Worm (Caenorhabditis elegans) whole organism, mixed stage, embryonic: Measurements from ENCODE around the gene cest-10.

Source experiments
- M03D4.4 ChIP-seq: sonication (generic microtip); optimal IDR thresholded peaks from 2 replicates; lab custom pipeline; 2017; ENCODE audit warnings: mild to moderate bottlenecking, missing genetic modification characterization, missing compliant biosample characterization
- blmp-1 ChIP-seq: fragments of 150-350 bp; optimal IDR thresholded peaks from 2 replicates; lab custom pipeline; 2014; ENCODE audit warnings: missing biosample characterization, missing genetic modification characterization
- ceh-39 ChIP-seq: fragments of 150-350 bp; optimal IDR thresholded peaks from 2 replicates; lab custom pipeline; 2014; ENCODE audit warnings: missing biosample characterization, missing genetic modification characterization
- ceh-43 ChIP-seq: fragments of 200-800 bp; sonication (Bioruptor generic); optimal IDR thresholded peaks from 2 replicates; lab custom pipeline; 2018; ENCODE audit warnings: mild to moderate bottlenecking, missing genetic modification characterization, moderate library complexity, missing compliant biosample characterization
- ceh-83 ChIP-seq: fragments of 200-800 bp; sonication (Bioruptor generic); optimal IDR thresholded peaks from 2 replicates; lab custom pipeline; 2018; ENCODE audit warnings: mild to moderate bottlenecking, missing genetic modification characterization, missing compliant biosample characterization
- ces-1 ChIP-seq: fragments of 150-350 bp; optimal IDR thresholded peaks from 2 replicates; lab custom pipeline; 2014; ENCODE audit warnings: missing biosample characterization, missing genetic modification reagents, missing genetic modification characterization
- cnd-1 ChIP-seq: fragments of 200-800 bp; sonication (Bioruptor generic); optimal IDR thresholded peaks from 2 replicates; lab custom pipeline; 2018; ENCODE audit warnings: mild to moderate bottlenecking, missing genetic modification characterization, missing compliant biosample characterization
- elt-3 ChIP-seq: fragments of 150-350 bp; optimal IDR thresholded peaks from 2 replicates; lab custom pipeline; 2014; ENCODE audit warnings: missing biosample characterization, missing genetic modification characterization
- ham-2 ChIP-seq: fragments of 200-800 bp; sonication (Bioruptor generic); optimal IDR thresholded peaks from 2 replicates; lab custom pipeline; 2018; ENCODE audit warnings: mild to moderate bottlenecking, missing genetic modification characterization, missing compliant biosample characterization
- hlh-1 ChIP-seq: fragments of 150-350 bp; optimal IDR thresholded peaks from 2 replicates; lab custom pipeline; 2014; ENCODE audit warnings: missing biosample characterization, missing genetic modification reagents, missing genetic modification characterization
- lin-13 ChIP-seq: fragments of 150-350 bp; optimal IDR thresholded peaks from 2 replicates; lab custom pipeline; 2014; ENCODE audit warnings: missing biosample characterization, missing genetic modification characterization
- lin-32 ChIP-seq: fragments of 200-800 bp; sonication (Bioruptor generic); optimal IDR thresholded peaks from 2 replicates; lab custom pipeline; 2018; ENCODE audit warnings: mild to moderate bottlenecking, missing genetic modification characterization, missing compliant biosample characterization
- mab-5 ChIP-seq: fragments of 150-350 bp; optimal IDR thresholded peaks from 2 replicates; lab custom pipeline; 2014; ENCODE audit warnings: missing biosample characterization, missing genetic modification characterization
- mep-1 ChIP-seq: fragments of 150-350 bp; optimal IDR thresholded peaks from 2 replicates; lab custom pipeline; 2017; ENCODE audit warnings: missing biosample characterization, missing genetic modification reagents, missing genetic modification characterization, inconsistent platforms
- mls-2 ChIP-seq: sonication (generic microtip); optimal IDR thresholded peaks from 2 replicates; lab custom pipeline; 2016; ENCODE audit warnings: mild to moderate bottlenecking, missing genetic modification characterization, moderate library complexity, missing compliant biosample characterization
- nhr-12 ChIP-seq: fragments of 150-350 bp; optimal IDR thresholded peaks from 2 replicates; lab custom pipeline; 2014; ENCODE audit warnings: missing biosample characterization, missing genetic modification characterization
- nhr-2 ChIP-seq: fragments of 150-350 bp; optimal IDR thresholded peaks from 2 replicates; lab custom pipeline; 2014; ENCODE audit warnings: missing biosample characterization, missing genetic modification characterization
- nhr-28 ChIP-seq: fragments of 150-350 bp; optimal IDR thresholded peaks from 2 replicates; lab custom pipeline; 2014; ENCODE audit warnings: missing biosample characterization, missing genetic modification characterization
- nhr-76 ChIP-seq: sonication (generic microtip); optimal IDR thresholded peaks from 2 replicates; lab custom pipeline; 2017; ENCODE audit warnings: missing biosample characterization, missing genetic modification characterization
- pha-4 ChIP-seq: fragments of 150-350 bp; optimal IDR thresholded peaks from 2 replicates; lab custom pipeline; 2018; ENCODE audit warnings: missing biosample characterization, missing genetic modification reagents, missing genetic modification characterization
- sem-2 ChIP-seq: fragments of 200-800 bp; sonication (Bioruptor generic); optimal IDR thresholded peaks from 2 replicates; lab custom pipeline; 2018; ENCODE audit warnings: mild to moderate bottlenecking, missing genetic modification characterization, missing compliant biosample characterization
- snpc-4 ChIP-seq: fragments of 150-350 bp; optimal IDR thresholded peaks from 2 replicates; lab custom pipeline; 2014; ENCODE audit warnings: missing biosample characterization, missing genetic modification characterization
- sptf-1 ChIP-seq: sonication (generic microtip); optimal IDR thresholded peaks from 2 replicates; lab custom pipeline; 2017; ENCODE audit warnings: mild to moderate bottlenecking, missing genetic modification characterization, moderate library complexity, missing compliant biosample characterization
- unc-39 ChIP-seq: fragments of 150-350 bp; optimal IDR thresholded peaks from 2 replicates; lab custom pipeline; 2014; ENCODE audit warnings: missing biosample characterization, missing genetic modification characterization
- unc-62 ChIP-seq: fragments of 150-350 bp; optimal IDR thresholded peaks from 2 replicates; lab custom pipeline; 2014; ENCODE audit warnings: missing biosample characterization, missing genetic modification reagents, missing genetic modification characterization
- zip-8 ChIP-seq: fragments of 150-350 bp; optimal IDR thresholded peaks from 2 replicates; lab custom pipeline; 2014; ENCODE audit warnings: missing biosample characterization, missing genetic modification characterization
- ztf-11 ChIP-seq: fragments of 150-350 bp; optimal IDR thresholded peaks from 2 replicates; lab custom pipeline; 2014; ENCODE audit warnings: missing biosample characterization, missing genetic modification characterization

cest-10 gene

ce11 chrIV:7180304-7180703, at the start of gene cest-10:
Gene cest-10, plus strand, starts transcription at chrIV:7180557.
- TF ChIP-seq ceh-83 (GFP tag; lab: Kevin White, UChicago) = no peak
- TF ChIP-seq sem-2 (GFP tag; lab: Kevin White, UChicago) = no peak
- no peak for TF ChIP-seq unc-39 (tag; lab: Kevin White, UChicago)
- TF ChIP-seq ceh-43 = no peak
- no peak for TF ChIP-seq unc-62 (GFP tag; lab: Kevin White, UChicago)
- no peak for TF ChIP-seq cnd-1 (tag; lab: Kevin White, UChicago)
- no peak for TF ChIP-seq M03D4.4 (tag; lab: Kevin White, UChicago)

DNA sequence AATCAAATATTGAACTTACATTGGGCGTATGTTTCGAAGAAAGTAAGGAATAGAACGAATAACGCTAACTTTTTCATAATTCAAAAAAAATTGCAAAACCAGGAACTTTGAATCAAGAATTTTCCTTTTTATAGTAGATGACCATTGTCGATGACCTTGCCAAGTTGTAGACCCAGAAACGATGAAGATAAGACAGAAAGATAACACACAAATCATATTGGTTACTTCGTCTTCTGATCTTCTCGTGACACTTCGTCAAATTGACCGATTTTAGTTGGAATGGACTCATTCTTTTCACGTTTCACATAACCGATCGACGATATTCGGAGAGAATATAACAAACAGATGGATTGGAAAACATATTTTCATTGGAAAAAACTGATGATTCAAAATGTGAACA, 48.6 kb upstream of the cest-10 start, which contains the start of gene grsp-3:
Gene grsp-3, minus strand, starts transcription at position 149 of the 400 bp plus-strand sequence.
- TF ChIP-seq hlh-1 (tag; lab: Kevin White, UChicago) (no peak), lin-32 (GFP tag; lab: Kevin White, UChicago) (no peak), snpc-4 (no peak), sptf-1 (no peak), sem-2 (GFP tag; lab: Kevin White, UChicago) (no peak), mep-1 (tag; lab: Kevin White, UChicago) (no peak), mls-2 (tag; lab: Kevin White, UChicago) (no peak), ces-1 (GFP tag; lab: Kevin White, UChicago) (no peak), mab-5 (tag; lab: Kevin White, UChicago) (no peak), nhr-2 (no peak), unc-39 (tag; lab: Kevin White, UChicago) (no peak), ceh-39 (tag; lab: Kevin White, UChicago) (no peak), nhr-12 (tag; lab: Kevin White, UChicago) (no peak), cnd-1 (tag; lab: Kevin White, UChicago) (no peak), blmp-1 (tag; lab: Kevin White, UChicago) (no peak), pha-4 (tag; lab: Kevin White, UChicago) (no peak), ztf-11 (tag; lab: Kevin White, UChicago) (no peak)

DNA sequence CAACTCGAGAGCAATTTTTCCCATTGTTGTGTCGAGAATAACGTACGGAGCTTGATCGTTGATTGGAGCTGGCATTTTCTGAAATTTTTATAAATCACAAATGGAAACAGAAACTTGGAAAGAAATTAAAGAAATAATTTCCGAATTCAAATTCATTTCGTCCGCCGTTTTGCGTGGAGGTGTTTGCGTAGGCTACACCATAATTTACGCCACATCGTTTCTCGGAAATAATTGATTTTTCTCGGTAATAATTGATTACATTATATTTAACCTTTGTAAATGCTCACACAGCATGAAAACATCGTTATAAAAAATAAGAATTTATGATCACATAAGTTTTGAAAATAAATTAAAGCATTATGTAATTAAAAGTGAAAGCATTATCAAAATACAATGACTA, 47.2 kb upstream of the cest-10 start, which contains the start of gene cyn-12:
Gene cyn-12, minus strand, starts transcription at position 78 of the 400 bp plus-strand sequence.
- TF ChIP-seq ces-1 (GFP tag; lab: Kevin White, UChicago) (peak; percentile 92), nhr-76 (no peak), ceh-83 (GFP tag; lab: Kevin White, UChicago) (peak; percentile 5)

DNA sequence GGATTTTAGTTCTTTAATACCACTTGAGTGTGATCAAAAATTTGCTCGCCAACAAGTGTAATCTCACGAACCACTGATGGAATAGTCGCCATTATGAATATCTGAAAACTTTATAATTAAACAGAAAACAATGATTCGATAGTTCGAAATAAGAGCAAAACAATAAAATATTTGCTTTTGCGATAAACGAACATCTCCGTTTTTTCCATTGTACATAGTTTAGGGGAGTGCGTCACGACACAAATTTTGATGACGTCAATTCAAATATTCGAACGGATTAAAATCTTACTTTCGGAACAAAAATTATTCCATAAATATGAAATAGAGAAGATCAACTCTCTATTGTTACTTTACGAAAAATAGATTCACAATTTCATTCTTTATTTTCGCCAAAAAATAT, 46.4 kb upstream of the cest-10 start, which contains the start of gene mutd-1:
Gene mutd-1, minus strand, starts transcription at position 101 of the 400 bp plus-strand sequence.
- TF ChIP-seq M03D4.4 (tag; lab: Kevin White, UChicago) (no peak), elt-3 (no peak), ces-1 (GFP tag; lab: Kevin White, UChicago) (no peak), nhr-28 (no peak), mep-1 (tag; lab: Kevin White, UChicago) (no peak), ceh-43 (no peak)
- TF ChIP-seq, all 35 proteins: peak for 0

DNA sequence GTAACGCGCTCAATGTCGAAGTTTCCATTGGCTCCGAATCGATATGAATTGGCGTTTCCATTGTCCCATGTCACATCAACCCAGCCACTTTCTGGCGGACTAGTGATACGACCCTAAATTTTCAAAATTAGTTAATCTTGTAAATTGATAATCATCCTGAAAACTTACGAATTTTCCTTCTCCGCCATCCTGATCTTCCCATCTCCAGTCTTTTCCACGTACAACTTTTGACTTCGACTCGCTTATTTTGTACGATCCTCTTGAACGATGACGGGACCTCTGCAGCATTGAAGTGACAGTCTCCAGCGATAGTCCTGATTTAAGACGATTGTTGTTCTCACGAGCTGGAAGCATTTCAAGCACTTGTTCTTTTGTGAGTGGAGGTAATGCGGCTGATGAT, 41.2 kb upstream of the cest-10 start:
- no peak for TF ChIP-seq sem-2 (GFP tag; lab: Kevin White, UChicago)
- no peak for TF ChIP-seq nhr-12 (tag; lab: Kevin White, UChicago)
- no peak for TF ChIP-seq lin-13
- TF ChIP-seq blmp-1 (tag; lab: Kevin White, UChicago) = no peak
- no peak for TF ChIP-seq ham-2 (GFP tag; lab: Kevin White, UChicago)
- no peak for TF ChIP-seq ceh-43
- TF ChIP-seq unc-62 (GFP tag; lab: Kevin White, UChicago) = no peak
- no peak for TF ChIP-seq elt-3
- TF ChIP-seq ces-1 (GFP tag; lab: Kevin White, UChicago) = no peak
- TF ChIP-seq lin-32 (GFP tag; lab: Kevin White, UChicago) = no peak
- TF ChIP-seq mep-1 (tag; lab: Kevin White, UChicago) = no peak
- TF ChIP-seq zip-8 (tag; lab: Kevin White, UChicago) = no peak
- no peak for TF ChIP-seq cnd-1 (tag; lab: Kevin White, UChicago)
- TF ChIP-seq hlh-1 (tag; lab: Kevin White, UChicago) = no peak

ce11 chrIV:7144670-7145257, 35.6 kb upstream of the cest-10 start, which contains the start of gene hecd-1:
Gene hecd-1, minus strand, starts transcription at chrIV:7144720.
- TF ChIP-seq sptf-1 (no peak), cnd-1 (tag; lab: Kevin White, UChicago) (no peak), sem-2 (GFP tag; lab: Kevin White, UChicago) (no peak)
